Worm (Caenorhabditis elegans) whole organism, L2 larva: Measurements from ENCODE around the gene R07B1.7.

Source experiments
- F13H6.1 ChIP-seq: sonication (generic microtip); optimal IDR thresholded peaks from 2 replicates; lab custom pipeline; 2016; ENCODE audit warnings: missing genetic modification characterization, missing compliant biosample characterization
- ZK546.5 ChIP-seq: sonication (generic microtip); optimal IDR thresholded peaks from 2 replicates; lab custom pipeline; 2017; ENCODE audit warnings: missing biosample characterization, missing genetic modification characterization
- aly-2 ChIP-seq: fragments of 150-350 bp; optimal IDR thresholded peaks from 2 replicates; lab custom pipeline; 2014; ENCODE audit warnings: missing biosample characterization, missing genetic modification characterization
- ama-1 ChIP-seq: fragments of 150-350 bp; optimal IDR thresholded peaks from 2 replicates; lab custom pipeline; 2018; ENCODE audit warnings: inconsistent platforms
- blmp-1 ChIP-seq: sonication (generic microtip); optimal IDR thresholded peaks from 2 replicates; lab custom pipeline; 2017; ENCODE audit warnings: missing genetic modification characterization, mild to moderate bottlenecking, missing compliant biosample characterization, antibody characterized with exemption, moderate library complexity; ENCODE audit not compliant: insufficient read depth
- ceh-16 ChIP-seq: fragments of 150-350 bp; optimal IDR thresholded peaks from 2 replicates; lab custom pipeline; 2014; ENCODE audit warnings: missing biosample characterization, missing genetic modification characterization
- ceh-82 ChIP-seq: fragments of 150-350 bp; optimal IDR thresholded peaks from 2 replicates; lab custom pipeline; 2014; ENCODE audit warnings: missing biosample characterization, missing genetic modification characterization
- crh-2 ChIP-seq: sonication (generic microtip); optimal IDR thresholded peaks from 2 replicates; lab custom pipeline; 2017; ENCODE audit warnings: missing biosample characterization, missing genetic modification characterization
- dmd-4 ChIP-seq: sonication (generic microtip); optimal IDR thresholded peaks from 2 replicates; lab custom pipeline; 2017; ENCODE audit warnings: missing biosample characterization, missing genetic modification characterization
- fos-1 ChIP-seq: fragments of 150-350 bp; optimal IDR thresholded peaks from 2 replicates; lab custom pipeline; 2014; ENCODE audit warnings: missing biosample characterization, missing genetic modification characterization
- gmeb-1 ChIP-seq: fragments of 150-350 bp; optimal IDR thresholded peaks from 2 replicates; lab custom pipeline; 2014; ENCODE audit warnings: missing biosample characterization, missing genetic modification characterization
- lin-13 ChIP-seq: fragments of 150-350 bp; optimal IDR thresholded peaks from 2 replicates; lab custom pipeline; 2014; ENCODE audit warnings: missing biosample characterization, missing genetic modification reagents, missing genetic modification characterization
- lsy-2 ChIP-seq, 2 experiments: fragments of 150-350 bp in 1 of 2; sonication (generic microtip) in 1 of 2; optimal IDR thresholded peaks; 2 replicates each; lab custom pipeline; 2014 to 2017; ENCODE audit warnings: missing biosample characterization in 2 of 2, missing genetic modification characterization in 2 of 2
- mab-5 ChIP-seq: fragments of 150-350 bp; optimal IDR thresholded peaks from 2 replicates; lab custom pipeline; 2014; ENCODE audit warnings: missing biosample characterization, missing genetic modification characterization
- nhr-10 ChIP-seq: sonication (generic microtip); optimal IDR thresholded peaks from 2 replicates; lab custom pipeline; 2017; ENCODE audit warnings: missing biosample characterization, missing genetic modification characterization
- nhr-129 ChIP-seq: fragments of 150-350 bp; optimal IDR thresholded peaks from 2 replicates; lab custom pipeline; 2014; ENCODE audit warnings: missing biosample characterization, missing genetic modification characterization
- nhr-237 ChIP-seq: fragments of 150-350 bp; optimal IDR thresholded peaks from 2 replicates; lab custom pipeline; 2014; ENCODE audit warnings: missing biosample characterization, missing genetic modification characterization
- peb-1 ChIP-seq: fragments of 150-350 bp; optimal IDR thresholded peaks from 2 replicates; lab custom pipeline; 2014; ENCODE audit warnings: missing biosample characterization, missing genetic modification characterization
- skn-1 ChIP-seq: sonication (generic microtip); optimal IDR thresholded peaks from 2 replicates; lab custom pipeline; 2017; ENCODE audit warnings: missing biosample characterization, missing genetic modification characterization
- sma-3 ChIP-seq: sonication (generic microtip); optimal IDR thresholded peaks from 2 replicates; lab custom pipeline; 2016; ENCODE audit warnings: missing genetic modification reagents, missing genetic modification characterization, missing compliant biosample characterization
- unc-39 ChIP-seq: fragments of 150-350 bp; optimal IDR thresholded peaks from 2 replicates; lab custom pipeline; 2014; ENCODE audit warnings: missing biosample characterization, missing genetic modification characterization
- unc-55 ChIP-seq: fragments of 150-350 bp; sonication (generic microtip); optimal IDR thresholded peaks from 3 replicates; lab custom pipeline; 2014; ENCODE audit warnings: missing biosample characterization, missing genetic modification reagents, missing genetic modification characterization
- ztf-4 ChIP-seq: fragments of 150-350 bp; optimal IDR thresholded peaks from 2 replicates; lab custom pipeline; 2014; ENCODE audit warnings: missing biosample characterization, missing genetic modification characterization

Gene R07B1.7

DNA sequence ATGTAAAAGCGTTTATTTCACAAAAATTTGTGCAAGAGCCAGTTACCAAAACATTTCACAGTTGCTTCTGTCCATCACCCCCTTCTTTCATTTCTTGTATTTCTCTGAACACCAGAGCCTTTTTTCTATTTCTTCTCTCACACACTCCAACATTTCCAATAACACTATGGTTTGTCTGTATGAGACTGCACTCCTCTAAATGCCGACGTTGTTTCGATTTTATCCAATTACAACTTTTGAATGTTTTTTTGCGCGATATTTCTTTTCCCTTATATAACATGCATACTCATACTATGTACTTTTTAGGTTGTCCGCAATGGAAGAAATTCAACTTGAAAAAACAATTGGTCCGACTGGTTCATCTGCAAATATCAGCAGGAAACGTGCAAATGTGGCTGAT, 36.9 kb downstream of the R07B1.7 start, which contains the start of gene F21G4.5:
F21G4.5 (plus strand) TSS at position 301 of the 400 bp plus-strand sequence.
- TF ChIP-seq blmp-1 (tag; lab: Kevin White, UChicago) (no peak), F13H6.1 (tag; lab: Kevin White, UChicago) (no peak), sma-3 (GFP tag; lab: Kevin White, UChicago) (no peak), unc-39 (tag; lab: Kevin White, UChicago) (no peak)

DNA sequence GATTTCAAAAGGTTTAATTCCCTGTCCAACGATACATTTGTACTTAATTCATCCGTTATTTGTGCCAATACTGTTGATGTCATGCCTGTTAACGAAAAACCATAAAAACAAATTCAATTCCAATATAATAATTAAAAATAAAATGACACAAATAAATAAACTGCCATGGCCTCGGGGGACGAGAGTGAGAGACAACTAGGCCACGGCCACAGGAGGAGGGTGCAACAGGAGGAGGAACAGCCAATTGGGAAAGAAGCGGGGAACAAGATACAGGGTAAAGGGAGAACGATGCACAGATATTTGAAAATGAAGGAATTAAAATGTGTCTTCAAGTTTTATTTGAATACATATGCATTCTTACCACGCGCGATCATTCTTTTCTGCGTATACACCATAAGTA, 48.4 kb downstream of the R07B1.7 start, which contains the start of gene F21G4.6:
F21G4.6 (minus strand) TSS at position 87 of the 400 bp plus-strand sequence.
- TF ChIP-seq unc-55 (GFP tag; lab: Kevin White, UChicago) (no peak), F13H6.1 (tag; lab: Kevin White, UChicago) (no peak), mab-5 (no peak), crh-2 (tag; lab: Kevin White, UChicago) (no peak), nhr-10 (tag; lab: Kevin White, UChicago) (no peak), ZK546.5 (tag; lab: Kevin White, UChicago) (no peak), ztf-4 (tag; lab: Kevin White, UChicago) (no peak), skn-1 (tag; lab: Kevin White, UChicago) (no peak)

ce11 chrX:9918997-9919396, 50.1 kb downstream of the R07B1.7 start, which contains the start of gene folr-1:
Gene folr-1 (plus strand): TSS chrX:9919297.
- no peak for TF ChIP-seq lin-13 (GFP tag; lab: Kevin White, UChicago)
- no peak for TF ChIP-seq gmeb-1
- no peak for TF ChIP-seq ceh-82 (tag; lab: Kevin White, UChicago)
- TF ChIP-seq fos-1 (tag; lab: Kevin White, UChicago) = no peak
- TF ChIP-seq peb-1 (tag; lab: Kevin White, UChicago) = no peak
- no peak for TF ChIP-seq ama-1
- no peak for TF ChIP-seq lsy-2 (tag; optimal IDR thresholded peaks at IDR 0.05; lab: Kevin White, UChicago)
- no peak for TF ChIP-seq nhr-129
- TF ChIP-seq blmp-1 (tag; lab: Kevin White, UChicago) = no peak
- no peak for TF ChIP-seq ceh-16 (tag; lab: Kevin White, UChicago)
- no peak for TF ChIP-seq dmd-4 (tag; lab: Kevin White, UChicago)
- no peak for TF ChIP-seq skn-1 (tag; lab: Kevin White, UChicago)
- no peak for TF ChIP-seq aly-2
- no peak for TF ChIP-seq unc-55 (GFP tag; lab: Kevin White, UChicago)
- no peak for TF ChIP-seq F13H6.1 (tag; lab: Kevin White, UChicago)
- TF ChIP-seq nhr-237 = no peak
